Worm (Caenorhabditis elegans) whole organism, young adult: ENCODE measurements around the gene C07B5.2.

ENCODE experiments used
- F52B5.7 ChIP-seq: sonication (generic microtip); optimal IDR thresholded peaks from 2 replicates; lab custom pipeline; 2016; ENCODE audit warnings: mild to moderate bottlenecking, missing genetic modification characterization, missing compliant biosample characterization
- T26A5.8 ChIP-seq: sonication (generic microtip); optimal IDR thresholded peaks from 2 replicates; lab custom pipeline; 2016; ENCODE audit warnings: missing genetic modification characterization, missing compliant biosample characterization
- ama-1 ChIP-seq, 3 experiments: fragments of 150-350 bp in 1 of 3; sonication (generic microtip) in 2 of 3; optimal IDR thresholded peaks; 2 replicates each; lab custom pipeline; 2014 to 2018; ENCODE audit warnings: missing biosample characterization in 2 of 3, missing genetic modification characterization in 2 of 3, missing genetic modification reagents in 2 of 3
- cebp-1 ChIP-seq, 2 experiments: fragments of 200-800 bp in 1 of 2; sonication (Bioruptor generic) in 1 of 2; sonication (generic microtip) in 1 of 2; IDR thresholded peaks in 1 of 2; optimal IDR thresholded peaks in 1 of 2; 2 replicates each; pipeline versions ENCODE4 v1.3.6 to Lab custom; 2017 to 2022; ENCODE audit warnings: missing compliant biosample characterization in 2 of 2, missing genetic modification characterization in 2 of 2, mild to moderate bottlenecking in 1 of 2, missing genetic modification reagents in 1 of 2, moderate library complexity in 1 of 2
- ceh-27 ChIP-seq: fragments of 200-800 bp; sonication (Bioruptor generic); optimal IDR thresholded peaks from 2 replicates; lab custom pipeline; 2018; ENCODE audit warnings: mild to moderate bottlenecking, missing genetic modification characterization, moderate library complexity, missing compliant biosample characterization
- dpff-1 ChIP-seq: sonication (generic microtip); optimal IDR thresholded peaks from 2 replicates; lab custom pipeline; 2017; ENCODE audit warnings: mild to moderate bottlenecking, missing genetic modification characterization, missing compliant biosample characterization
- tbp1 ChIP-seq: fragments of 200-800 bp; sonication (Bioruptor generic); optimal IDR thresholded peaks from 2 replicates; lab custom pipeline; 2018; ENCODE audit warnings: mild to moderate bottlenecking, missing genetic modification characterization, missing compliant biosample characterization
- unc-130 ChIP-seq: sonication (generic microtip); optimal IDR thresholded peaks from 2 replicates; lab custom pipeline; 2016; ENCODE audit warnings: missing genetic modification reagents, missing genetic modification characterization, missing compliant biosample characterization

DNA sequence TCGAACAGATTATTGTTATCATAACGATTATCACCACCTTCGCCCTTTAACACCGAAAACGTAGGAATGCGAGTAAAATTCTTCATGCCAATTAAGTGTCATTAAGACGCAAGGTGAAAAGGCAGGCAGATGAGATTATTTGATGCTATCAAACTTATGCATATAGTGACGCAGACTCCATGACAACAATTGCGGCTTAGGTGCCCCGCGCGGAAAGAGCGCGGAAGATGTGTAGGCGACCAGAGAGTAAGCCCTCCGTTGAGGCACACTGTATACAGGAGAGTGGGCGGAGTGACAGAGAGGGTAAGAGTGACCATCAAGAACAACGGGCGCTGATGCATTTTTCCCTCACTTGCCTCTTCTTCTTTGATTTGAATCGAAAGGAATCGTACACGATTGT is 22.3 kb downstream of the C07B5.2 start:
- TF ChIP-seq F52B5.7 (tag; lab: Kevin White, UChicago) (no peak), unc-130 (GFP tag; lab: Kevin White, UChicago) (no peak), ceh-27 (GFP tag; lab: Kevin White, UChicago) (no peak), tbp1 (GFP tag; lab: Kevin White, UChicago) (no peak), dpff-1 (tag; lab: Kevin White, UChicago) (no peak), ama-1 (optimal IDR thresholded peaks at IDR 0.05; lab: Kevin White, UChicago) (no peak), ama-1 (GFP tag; optimal IDR thresholded peaks at IDR 0.05; lab: Kevin White, UChicago) (no peak), cebp-1 (GFP tag; IDR thresholded peaks at IDR 0.05; lab: Robert Waterston, UW) (no peak), cebp-1 (tag; optimal IDR thresholded peaks at IDR 0.05; lab: Kevin White, UChicago) (no peak), T26A5.8 (no peak)
